Fruit fly (Drosophila melanogaster) whole organism, prepupa: ENCODE results near the gene CG6761.

Experiments
- CG11294 ChIP-seq: fragments of 200-800 bp; sonication (Bioruptor generic); IDR thresholded peaks from 2 replicates; pipeline ENCODE4 v1.3.6; 2022; ENCODE audit warnings: missing biosample characterization, missing genetic modification characterization
- CG11762 ChIP-seq: fragments of 200-800 bp; sonication (Bioruptor generic); optimal IDR thresholded peaks from 3 replicates; lab custom pipeline; 2016; ENCODE audit warnings: missing biosample characterization, missing genetic modification characterization; ENCODE audit not compliant: insufficient read depth
- CG15336 ChIP-seq: fragments of 200-800 bp; sonication (Bioruptor generic); IDR thresholded peaks from 2 replicates; pipeline ENCODE4 v1.3.6; 2022; ENCODE audit warnings: missing biosample characterization, missing genetic modification characterization
- CG1621 ChIP-seq: fragments of 200-800 bp; sonication (Bioruptor generic); optimal IDR thresholded peaks from 3 replicates; lab custom pipeline; 2018; ENCODE audit warnings: missing biosample characterization, mild to moderate bottlenecking, missing genetic modification characterization
- CG3032 ChIP-seq: fragments of 200-800 bp; optimal IDR thresholded peaks from 2 replicates; lab custom pipeline; 2019; ENCODE audit warnings: missing biosample characterization, mild to moderate bottlenecking, missing genetic modification characterization, moderate library complexity
- CG31627 ChIP-seq: fragments of 200-800 bp; sonication (Bioruptor generic); optimal IDR thresholded peaks from 3 replicates; lab custom pipeline; 2016; ENCODE audit warnings: missing biosample characterization, missing genetic modification characterization
- CG3919 ChIP-seq: fragments of 200-800 bp; sonication (Bioruptor generic); optimal IDR thresholded peaks from 3 replicates; lab custom pipeline; 2016; ENCODE audit warnings: missing biosample characterization, missing genetic modification characterization
- CG4318 ChIP-seq: fragments of 200-800 bp; sonication (Bioruptor generic); optimal IDR thresholded peaks from 3 replicates; lab custom pipeline; 2017; ENCODE audit warnings: missing biosample characterization, mild to moderate bottlenecking, missing genetic modification characterization
- CG6854 ChIP-seq: fragments of 200-800 bp; sonication (Bioruptor generic); optimal IDR thresholded peaks from 2 replicates; lab custom pipeline; 2017; ENCODE audit warnings: missing biosample characterization, mild to moderate bottlenecking, missing genetic modification characterization
- CG8119 ChIP-seq: fragments of 200-800 bp; sonication (Bioruptor generic); IDR thresholded peaks from 3 replicates; pipeline ENCODE4 v1.3.6; 2022; ENCODE audit warnings: missing biosample characterization, missing genetic modification characterization
- CG8319 ChIP-seq: fragments of 200-800 bp; sonication (Bioruptor generic); optimal IDR thresholded peaks from 3 replicates; lab custom pipeline; 2016; ENCODE audit warnings: missing biosample characterization, missing genetic modification characterization
- CG8632 ChIP-seq: fragments of 200-800 bp; sonication (Bioruptor generic); optimal IDR thresholded peaks from 3 replicates; lab custom pipeline; 2016; ENCODE audit warnings: missing biosample characterization, missing genetic modification characterization
- CG9139 ChIP-seq: fragments of 200-800 bp; sonication (Bioruptor generic); optimal IDR thresholded peaks from 3 replicates; lab custom pipeline; 2017; ENCODE audit warnings: missing biosample characterization, mild to moderate bottlenecking, missing genetic modification characterization
- Gug ChIP-seq: fragments of 200-800 bp; sonication (Bioruptor generic); IDR thresholded peaks from 2 replicates; pipeline ENCODE4 v1.3.6; 2022; ENCODE audit warnings: missing biosample characterization, missing genetic modification characterization
- Hr4 ChIP-seq: fragments of 200-800 bp; sonication (Bioruptor generic); optimal IDR thresholded peaks from 3 replicates; lab custom pipeline; 2016; ENCODE audit warnings: missing biosample characterization, missing genetic modification characterization
- Lpt ChIP-seq: fragments of 200-800 bp; sonication (Bioruptor generic); optimal IDR thresholded peaks from 3 replicates; lab custom pipeline; 2016; ENCODE audit warnings: missing biosample characterization, missing genetic modification characterization
- OdsH ChIP-seq: fragments of 200-800 bp; sonication (Bioruptor generic); optimal IDR thresholded peaks from 3 replicates; lab custom pipeline; 2016; ENCODE audit warnings: missing biosample characterization, missing genetic modification characterization
- Smox ChIP-seq: fragments of 200-800 bp; sonication (Bioruptor generic); optimal IDR thresholded peaks from 3 replicates; lab custom pipeline; 2016; ENCODE audit warnings: missing biosample characterization, missing genetic modification characterization
- Sox102F ChIP-seq: fragments of 200-800 bp; sonication (Bioruptor generic); optimal IDR thresholded peaks from 2 replicates; lab custom pipeline; 2016; ENCODE audit warnings: missing biosample characterization, mild to moderate bottlenecking, missing genetic modification characterization
- Sox14 ChIP-seq: fragments of 200-800 bp; sonication (Bioruptor generic); optimal IDR thresholded peaks from 3 replicates; lab custom pipeline; 2016; ENCODE audit warnings: missing biosample characterization, missing genetic modification characterization
- Sox15 ChIP-seq: fragments of 200-800 bp; sonication (Bioruptor generic); optimal IDR thresholded peaks from 3 replicates; lab custom pipeline; 2016; ENCODE audit warnings: missing biosample characterization, missing genetic modification characterization
- achi ChIP-seq: fragments of 200-800 bp; sonication (Bioruptor generic); optimal IDR thresholded peaks from 3 replicates; lab custom pipeline; 2016; ENCODE audit warnings: missing biosample characterization, missing genetic modification characterization
- acj6 ChIP-seq: fragments of 200-800 bp; sonication (Bioruptor generic); optimal IDR thresholded peaks from 3 replicates; lab custom pipeline; 2016; ENCODE audit warnings: missing biosample characterization, missing genetic modification characterization
- cyc ChIP-seq: fragments of 200-800 bp; sonication (Bioruptor generic); optimal IDR thresholded peaks from 3 replicates; lab custom pipeline; 2016; ENCODE audit warnings: missing biosample characterization, missing genetic modification characterization
- dac ChIP-seq: fragments of 200-800 bp; sonication (Bioruptor generic); optimal IDR thresholded peaks from 2 replicates; lab custom pipeline; 2017; ENCODE audit warnings: missing biosample characterization, mild to moderate bottlenecking, missing genetic modification characterization
- dsx ChIP-seq: fragments of 200-800 bp; optimal IDR thresholded peaks from 3 replicates; lab custom pipeline; 2019; ENCODE audit warnings: missing biosample characterization, mild to moderate bottlenecking, missing genetic modification characterization, moderate library complexity; ENCODE audit not compliant: poor library complexity, severe bottlenecking
- eg ChIP-seq: fragments of 200-800 bp; sonication (Bioruptor generic); IDR thresholded peaks from 3 replicates; pipeline ENCODE4 v1.3.6; 2022; ENCODE audit warnings: missing biosample characterization, missing genetic modification characterization
- esn ChIP-seq: fragments of 200-800 bp; sonication (Bioruptor generic); optimal IDR thresholded peaks from 2 replicates; lab custom pipeline; 2016; ENCODE audit warnings: missing biosample characterization, mild to moderate bottlenecking, missing genetic modification characterization, moderate library complexity
- fd59A ChIP-seq: fragments of 200-800 bp; sonication (Bioruptor generic); optimal IDR thresholded peaks from 2 replicates; lab custom pipeline; 2017; ENCODE audit warnings: missing biosample characterization, mild to moderate bottlenecking, missing genetic modification characterization, missing genetic modification reagents
- fd85E ChIP-seq: fragments of 200-800 bp; sonication (Bioruptor generic); optimal IDR thresholded peaks from 3 replicates; lab custom pipeline; 2016; ENCODE audit warnings: missing biosample characterization, missing genetic modification characterization
- lz ChIP-seq: fragments of 200-800 bp; sonication (Bioruptor generic); optimal IDR thresholded peaks from 3 replicates; lab custom pipeline; 2016; ENCODE audit warnings: missing biosample characterization, missing genetic modification characterization
- pdm3 ChIP-seq: fragments of 200-800 bp; sonication (Bioruptor generic); optimal IDR thresholded peaks from 3 replicates; lab custom pipeline; 2016; ENCODE audit warnings: missing biosample characterization, missing genetic modification characterization
- topi ChIP-seq: fragments of 200-800 bp; sonication (Bioruptor generic); optimal IDR thresholded peaks from 3 replicates; lab custom pipeline; 2016; ENCODE audit warnings: missing biosample characterization, missing genetic modification characterization

The CG6761 gene

DNA sequence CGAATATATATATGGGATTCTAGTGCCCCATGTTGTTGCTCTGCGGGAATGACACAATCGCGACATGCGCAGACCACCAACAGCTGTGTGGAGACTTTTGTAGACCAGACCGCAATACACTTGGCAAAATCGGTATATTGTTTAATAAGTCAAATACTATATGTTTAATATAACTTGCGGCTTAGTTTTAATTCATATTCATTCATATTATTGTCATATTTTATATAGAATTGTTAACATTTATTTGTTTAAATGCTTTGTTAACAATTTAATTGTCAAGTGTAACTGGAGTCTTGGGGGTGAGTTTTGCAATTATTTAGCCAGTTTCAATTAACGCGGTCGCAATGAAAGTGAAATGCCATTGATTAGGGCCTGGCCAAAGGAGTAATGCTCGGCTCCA, 36.2 kb upstream of the CG6761 start (continued):
- TF ChIP-seq CG11762 (GFP tag; lab: Kevin White, UChicago) (no peak), CG3032 (tag; lab: Kevin White, UChicago) (peak; percentile 50), pdm3 (peak; percentile 24), fd85E (GFP tag; lab: Kevin White, UChicago) (no peak), Hr4 (GFP tag; lab: Kevin White, UChicago) (peak; percentile 41), CG3919 (GFP tag; lab: Kevin White, UChicago) (peak; percentile 54), fd59A (no peak), CG9139 (GFP tag; lab: Kevin White, UChicago) (no peak), Sox102F (no peak), dsx (GFP tag; lab: Kevin White, UChicago) (no peak), CG8319 (GFP tag; lab: Kevin White, UChicago) (no peak), esn (GFP tag; lab: Kevin White, UChicago) (peak; percentile 39), CG4318 (GFP tag; lab: Kevin White, UChicago) (peak; percentile 10), dac (GFP tag; lab: Kevin White, UChicago) (no peak)

DNA sequence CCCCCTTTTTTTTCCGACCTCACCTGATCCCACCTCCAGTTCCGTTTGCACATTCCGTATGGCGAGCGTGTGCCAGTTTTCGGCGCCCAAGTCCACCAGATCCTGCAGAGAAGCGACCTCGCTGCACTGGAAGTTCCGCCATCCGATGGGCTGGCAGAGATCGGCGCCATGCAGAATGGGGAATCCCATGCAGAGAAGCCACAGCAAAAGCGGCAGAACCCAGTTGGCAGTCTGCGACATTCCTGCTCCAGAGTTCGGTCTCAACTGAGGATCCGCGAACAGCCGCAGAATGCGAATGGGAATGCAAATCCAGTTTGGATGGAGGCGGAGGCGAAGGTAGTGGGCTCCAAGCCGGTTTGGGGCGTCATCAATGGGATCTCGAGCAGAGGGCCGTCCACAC, 30.2 kb upstream of the CG6761 start, which contains the start of gene CG6749:
Gene CG6749 (minus strand): TSS at position 245 of the 400 bp plus-strand sequence.
- TF ChIP-seq CG8119 (GFP tag; lab: Robert Waterston, UW) (0 out of 3 replicates have a peak, but pooled peaks have one; percentile 18), pdm3 (no peak)

DNA sequence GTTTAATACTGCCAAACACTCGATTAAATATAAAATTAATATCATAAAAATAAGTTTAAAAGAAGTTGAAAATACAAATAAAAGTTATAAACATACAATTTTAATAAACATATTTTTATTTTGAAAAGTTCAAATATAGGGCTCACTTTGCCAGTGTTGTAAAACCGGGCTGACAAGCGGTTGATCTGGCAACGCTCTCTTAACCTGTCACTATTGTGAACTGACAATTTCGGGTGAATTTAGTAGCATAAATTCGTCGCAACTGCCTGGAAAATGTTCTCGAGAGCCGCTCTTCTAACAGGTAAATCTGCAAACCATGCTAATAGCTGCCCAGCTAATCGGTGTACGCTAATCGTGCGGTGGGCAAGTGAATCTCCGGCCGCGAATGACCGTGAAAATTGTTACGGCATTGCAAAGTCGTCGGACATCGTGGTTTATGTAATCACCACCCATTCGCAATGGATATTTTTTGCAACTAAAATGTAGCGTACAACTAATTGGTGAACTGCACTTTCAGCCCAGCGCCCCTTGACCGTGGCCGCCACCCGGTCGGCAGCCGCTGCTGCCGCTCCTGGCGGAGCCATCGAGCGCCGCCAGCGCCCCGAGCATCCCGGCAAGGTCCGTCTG, 26.5 kb upstream of the CG6761 start, which contains the start of gene ATPsynB:
Gene ATPsynB (plus strand): TSS at position 205 of the 627 bp plus-strand sequence.
- TF ChIP-seq cyc = no peak
- TF ChIP-seq esn (GFP tag; lab: Kevin White, UChicago) = peak; percentile 19
- no peak for TF ChIP-seq OdsH
- TF ChIP-seq CG6854 (GFP tag; lab: Kevin White, UChicago) = peak; percentile 20
- no peak for TF ChIP-seq topi (GFP tag; lab: Kevin White, UChicago)
- peak; percentile 99 for TF ChIP-seq achi (GFP tag; lab: Kevin White, UChicago)
- TF ChIP-seq dac (GFP tag; lab: Kevin White, UChicago) = no peak
- peak; percentile 19 for TF ChIP-seq CG1621

- no peak for TF ChIP-seq Sox15 (GFP tag; lab: Kevin White, UChicago)
- no peak for TF ChIP-seq CG8632 (GFP tag; lab: Kevin White, UChicago)
- TF ChIP-seq dsx (GFP tag; lab: Kevin White, UChicago) = no peak
- TF ChIP-seq CG4318 (GFP tag; lab: Kevin White, UChicago) = no peak
- TF ChIP-seq Smox (GFP tag; lab: Kevin White, UChicago) = no peak
These were observed 23.3 kb upstream of the CG6761 start, which contains the start of gene Naa60 for dm6 chr3L:9726707-9727106. Gene Naa60, plus strand, starts transcription at chr3L:9726895.

- TF ChIP-seq acj6 (GFP tag; lab: Kevin White, UChicago) = no peak
- TF ChIP-seq OdsH = no peak
- TF ChIP-seq CG8119 (GFP tag; lab: Robert Waterston, UW) = peak; percentile 36; the same call in 1 of the 3 replicates
- peak; percentile 80 for TF ChIP-seq eg (GFP tag; lab: Robert Waterston, UW)
- peak; percentile 26 for TF ChIP-seq Lpt (GFP tag; lab: Kevin White, UChicago)
- TF ChIP-seq cyc = peak; percentile 70
- TF ChIP-seq CG11294 (GFP tag; lab: Robert Waterston, UW) = peak; percentile 16; the same call in 1 of the 2 replicates
- TF ChIP-seq CG15336 (GFP tag; lab: Robert Waterston, UW) = peak; percentile 30; the same call in 1 of the 2 replicates
- TF ChIP-seq Sox15 (GFP tag; lab: Kevin White, UChicago) = peak; percentile 46
- TF ChIP-seq esn (GFP tag; lab: Kevin White, UChicago) = peak; percentile 78
- peak; percentile 75 for TF ChIP-seq CG31627 (GFP tag; lab: Kevin White, UChicago)
- TF ChIP-seq lz (GFP tag; lab: Kevin White, UChicago) = peak; percentile 70
- peak; percentile 55 for TF ChIP-seq Gug
- no peak for TF ChIP-seq Sox14
- TF ChIP-seq CG3032 (tag; lab: Kevin White, UChicago) = peak; percentile 73
- no peak for TF ChIP-seq fd59A
- TF ChIP-seq, all 60 proteins: peak for 12
These were observed 19.7 kb upstream of the CG6761 start, which contains the start of the genes nbs and defl for dm6 chr3L:9723108-9723507. Gene nbs, minus strand, starts transcription at chr3L:9723194. Gene defl, plus strand, starts transcription at chr3L:9723423.
